Worm (Caenorhabditis elegans) whole organism, mixed stage, embryonic: ENCODE measurements around the gene bath-45.
"Not testable (repeated sequence)": the region's sequence is repeated elsewhere in the genome, so short reads cannot be mapped to it uniquely, and the experiment has no call there.

Experiments
- M03D4.4 ChIP-seq: sonication (generic microtip); optimal IDR thresholded peaks from 2 replicates; lab custom pipeline; 2017; ENCODE audit warnings: mild to moderate bottlenecking, missing genetic modification characterization, missing compliant biosample characterization
- bed-3 ChIP-seq: fragments of 200-800 bp; sonication (Bioruptor generic); optimal IDR thresholded peaks from 3 replicates; lab custom pipeline; 2018; ENCODE audit warnings: mild to moderate bottlenecking, missing genetic modification characterization, moderate library complexity, missing compliant biosample characterization
- blmp-1 ChIP-seq: fragments of 150-350 bp; optimal IDR thresholded peaks from 2 replicates; lab custom pipeline; 2014; ENCODE audit warnings: missing biosample characterization, missing genetic modification characterization
- ceh-43 ChIP-seq: fragments of 200-800 bp; sonication (Bioruptor generic); optimal IDR thresholded peaks from 2 replicates; lab custom pipeline; 2018; ENCODE audit warnings: mild to moderate bottlenecking, missing genetic modification characterization, moderate library complexity, missing compliant biosample characterization
- ceh-83 ChIP-seq: fragments of 200-800 bp; sonication (Bioruptor generic); optimal IDR thresholded peaks from 2 replicates; lab custom pipeline; 2018; ENCODE audit warnings: mild to moderate bottlenecking, missing genetic modification characterization, missing compliant biosample characterization
- ces-1 ChIP-seq: fragments of 150-350 bp; optimal IDR thresholded peaks from 2 replicates; lab custom pipeline; 2014; ENCODE audit warnings: missing biosample characterization, missing genetic modification reagents, missing genetic modification characterization
- drap-1 ChIP-seq: fragments of 200-800 bp; sonication (Bioruptor generic); optimal IDR thresholded peaks from 3 replicates; lab custom pipeline; 2018; ENCODE audit warnings: mild to moderate bottlenecking, missing genetic modification characterization, missing compliant biosample characterization
- elt-1 ChIP-seq: sonication (generic microtip); optimal IDR thresholded peaks from 2 replicates; lab custom pipeline; 2017; ENCODE audit warnings: missing genetic modification characterization, mild to moderate bottlenecking, missing compliant biosample characterization, antibody characterized with exemption, moderate library complexity, borderline replicate concordance; ENCODE audit not compliant: insufficient read depth
- elt-3 ChIP-seq: fragments of 150-350 bp; optimal IDR thresholded peaks from 2 replicates; lab custom pipeline; 2014; ENCODE audit warnings: missing biosample characterization, missing genetic modification characterization
- flh-1 ChIP-seq: fragments of 200-800 bp; sonication (Bioruptor generic); optimal IDR thresholded peaks from 2 replicates; lab custom pipeline; 2018; ENCODE audit warnings: mild to moderate bottlenecking, missing genetic modification characterization, moderate library complexity, missing compliant biosample characterization
- ham-2 ChIP-seq: fragments of 200-800 bp; sonication (Bioruptor generic); optimal IDR thresholded peaks from 2 replicates; lab custom pipeline; 2018; ENCODE audit warnings: mild to moderate bottlenecking, missing genetic modification characterization, missing compliant biosample characterization
- hlh-1 ChIP-seq: fragments of 150-350 bp; optimal IDR thresholded peaks from 2 replicates; lab custom pipeline; 2014; ENCODE audit warnings: missing biosample characterization, missing genetic modification reagents, missing genetic modification characterization
- lin-32 ChIP-seq: fragments of 200-800 bp; sonication (Bioruptor generic); optimal IDR thresholded peaks from 2 replicates; lab custom pipeline; 2018; ENCODE audit warnings: mild to moderate bottlenecking, missing genetic modification characterization, missing compliant biosample characterization
- lsy-2 ChIP-seq: fragments of 150-350 bp; optimal IDR thresholded peaks from 2 replicates; lab custom pipeline; 2014; ENCODE audit warnings: missing biosample characterization, missing genetic modification characterization
- mab-5 ChIP-seq: fragments of 150-350 bp; optimal IDR thresholded peaks from 2 replicates; lab custom pipeline; 2014; ENCODE audit warnings: missing biosample characterization, missing genetic modification characterization
- mep-1 ChIP-seq: fragments of 150-350 bp; optimal IDR thresholded peaks from 2 replicates; lab custom pipeline; 2017; ENCODE audit warnings: missing biosample characterization, missing genetic modification reagents, missing genetic modification characterization, inconsistent platforms
- mls-2 ChIP-seq: sonication (generic microtip); optimal IDR thresholded peaks from 2 replicates; lab custom pipeline; 2016; ENCODE audit warnings: mild to moderate bottlenecking, missing genetic modification characterization, moderate library complexity, missing compliant biosample characterization
- nhr-12 ChIP-seq: fragments of 150-350 bp; optimal IDR thresholded peaks from 2 replicates; lab custom pipeline; 2014; ENCODE audit warnings: missing biosample characterization, missing genetic modification characterization
- nhr-2 ChIP-seq: fragments of 150-350 bp; optimal IDR thresholded peaks from 2 replicates; lab custom pipeline; 2014; ENCODE audit warnings: missing biosample characterization, missing genetic modification characterization
- nhr-237 ChIP-seq: fragments of 150-350 bp; optimal IDR thresholded peaks from 2 replicates; lab custom pipeline; 2014; ENCODE audit warnings: missing biosample characterization, missing genetic modification characterization
- nhr-28 ChIP-seq: fragments of 150-350 bp; optimal IDR thresholded peaks from 2 replicates; lab custom pipeline; 2014; ENCODE audit warnings: missing biosample characterization, missing genetic modification characterization
- snpc-4 ChIP-seq: fragments of 150-350 bp; optimal IDR thresholded peaks from 2 replicates; lab custom pipeline; 2014; ENCODE audit warnings: missing biosample characterization, missing genetic modification characterization
- sptf-1 ChIP-seq: sonication (generic microtip); optimal IDR thresholded peaks from 2 replicates; lab custom pipeline; 2017; ENCODE audit warnings: mild to moderate bottlenecking, missing genetic modification characterization, moderate library complexity, missing compliant biosample characterization
- unc-120 ChIP-seq: sonication (generic microtip); optimal IDR thresholded peaks from 2 replicates; lab custom pipeline; 2017; ENCODE audit warnings: missing genetic modification characterization, missing compliant biosample characterization; ENCODE audit not compliant: poor library complexity, severe bottlenecking
- unc-39 ChIP-seq: fragments of 150-350 bp; optimal IDR thresholded peaks from 2 replicates; lab custom pipeline; 2014; ENCODE audit warnings: missing biosample characterization, missing genetic modification characterization
- unc-62 ChIP-seq: fragments of 150-350 bp; optimal IDR thresholded peaks from 2 replicates; lab custom pipeline; 2014; ENCODE audit warnings: missing biosample characterization, missing genetic modification reagents, missing genetic modification characterization
- zip-8 ChIP-seq: fragments of 150-350 bp; optimal IDR thresholded peaks from 2 replicates; lab custom pipeline; 2014; ENCODE audit warnings: missing biosample characterization, missing genetic modification characterization
- ztf-11 ChIP-seq: fragments of 150-350 bp; optimal IDR thresholded peaks from 2 replicates; lab custom pipeline; 2014; ENCODE audit warnings: missing biosample characterization, missing genetic modification characterization

Gene bath-45

ce11 chrII:13077746-13078145, 45.1 kb upstream of the bath-45 start:
- TF ChIP-seq sptf-1 (tag; lab: Kevin White, UChicago), result no peak
- TF ChIP-seq lin-32 (GFP tag; lab: Kevin White, UChicago), result no peak
- TF ChIP-seq unc-62, result no peak
- TF ChIP-seq nhr-2 (tag; lab: Kevin White, UChicago), result no peak
- TF ChIP-seq mab-5, result no peak
- no peak for TF ChIP-seq blmp-1
- no peak for TF ChIP-seq hlh-1 (tag; lab: Kevin White, UChicago)
- no peak for TF ChIP-seq zip-8
- TF ChIP-seq mls-2 (tag; lab: Kevin White, UChicago), result no peak
- no peak for TF ChIP-seq bed-3 (GFP tag; lab: Kevin White, UChicago)
- TF ChIP-seq drap-1 (GFP tag; lab: Kevin White, UChicago), result no peak
- TF ChIP-seq unc-120 (tag; lab: Kevin White, UChicago), result no peak

- TF ChIP-seq M03D4.4 (tag; lab: Kevin White, UChicago) (no peak), ceh-43 (GFP tag; lab: Kevin White, UChicago) (no peak), elt-3 (tag; lab: Kevin White, UChicago) (no peak), lin-32 (GFP tag; lab: Kevin White, UChicago) (no peak), lsy-2 (no peak), ceh-83 (GFP tag; lab: Kevin White, UChicago) (no peak), elt-1 (tag; lab: Kevin White, UChicago) (no peak)
Measured at ce11 chrII:13078848-13079428, 43.9 kb upstream of the bath-45 start, which contains the start of gene F42G4.6. F42G4.6 (plus strand) TSS chrII:13079378.

- not testable (repeated sequence) for TF ChIP-seq elt-3 (tag; lab: Kevin White, UChicago); nhr-12 (tag; lab: Kevin White, UChicago); nhr-28
Measured at ce11 chrII:13080607-13081006, 42.2 kb upstream of the bath-45 start, which contains the start of gene Y81G3A.2. Y81G3A.2 (plus strand) TSS chrII:13080907.

- TF ChIP-seq ceh-83 (GFP tag; lab: Kevin White, UChicago); nhr-237 (tag; lab: Kevin White, UChicago); unc-39 (tag; lab: Kevin White, UChicago): not testable (repeated sequence)
Measured at ce11 chrII:13082403-13082802, 40.4 kb upstream of the bath-45 start, which contains the start of gene Y81G3A.6. Y81G3A.6 (minus strand) TSS chrII:13082503.

ce11 chrII:13083752-13084214, 39.0 kb upstream of the bath-45 start, which contains the start of the genes Y81G3A.1 and gcn-2:
Y81G3A.1 (minus strand) TSS chrII:13083926.
gcn-2 (plus strand) TSS chrII:13084164.
- peak; percentile 8 for TF ChIP-seq mep-1 (tag; lab: Kevin White, UChicago)
- peak; percentile 25 for TF ChIP-seq blmp-1
- TF ChIP-seq nhr-237 (tag; lab: Kevin White, UChicago), result peak; percentile 56
- no peak for TF ChIP-seq lsy-2

ce11 chrII:13085951-13086350, 36.9 kb upstream of the bath-45 start:
- TF ChIP-seq elt-1 (tag; lab: Kevin White, UChicago) (no peak), sptf-1 (tag; lab: Kevin White, UChicago) (no peak), unc-62 (no peak), ceh-83 (GFP tag; lab: Kevin White, UChicago) (no peak), drap-1 (GFP tag; lab: Kevin White, UChicago) (no peak), nhr-2 (tag; lab: Kevin White, UChicago) (no peak), nhr-28 (no peak), M03D4.4 (tag; lab: Kevin White, UChicago) (no peak), ham-2 (GFP tag; lab: Kevin White, UChicago) (no peak), nhr-12 (tag; lab: Kevin White, UChicago) (no peak), ztf-11 (tag; lab: Kevin White, UChicago) (no peak), ces-1 (GFP tag; lab: Kevin White, UChicago) (no peak), snpc-4 (tag; lab: Kevin White, UChicago) (no peak), flh-1 (GFP tag; lab: Kevin White, UChicago) (no peak)
